Worm (Caenorhabditis elegans): ENCODE measurements around the gene fbxa-77.

Gene fbxa-77

DNA sequence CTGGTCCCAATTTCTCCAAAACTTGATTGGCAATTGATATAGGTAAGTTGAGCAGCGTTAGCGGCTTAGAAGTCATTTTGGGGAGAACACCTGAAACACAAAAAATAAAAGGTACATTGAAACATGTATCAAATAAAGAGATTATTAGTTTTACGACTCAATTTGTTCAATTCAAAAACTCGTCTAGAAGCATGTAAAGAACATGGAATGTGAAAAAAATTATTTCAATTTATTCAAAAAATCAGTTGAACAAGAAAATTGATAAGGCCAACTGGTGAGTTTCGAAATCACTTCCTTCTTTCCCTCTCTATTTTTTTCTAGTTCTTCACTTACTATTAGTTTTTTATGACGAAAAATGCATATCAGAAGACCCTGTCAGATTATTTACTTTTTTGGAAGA, 26.2 kb downstream of the fbxa-77 start, which contains the start of gene fbxa-30:
Gene fbxa-30 (minus strand): TSS at position 101 of the 400 bp plus-strand sequence.
- TF ChIP-seq unc-62 (GFP tag; optimal IDR thresholded peaks at IDR 0.05), result no peak

DNA sequence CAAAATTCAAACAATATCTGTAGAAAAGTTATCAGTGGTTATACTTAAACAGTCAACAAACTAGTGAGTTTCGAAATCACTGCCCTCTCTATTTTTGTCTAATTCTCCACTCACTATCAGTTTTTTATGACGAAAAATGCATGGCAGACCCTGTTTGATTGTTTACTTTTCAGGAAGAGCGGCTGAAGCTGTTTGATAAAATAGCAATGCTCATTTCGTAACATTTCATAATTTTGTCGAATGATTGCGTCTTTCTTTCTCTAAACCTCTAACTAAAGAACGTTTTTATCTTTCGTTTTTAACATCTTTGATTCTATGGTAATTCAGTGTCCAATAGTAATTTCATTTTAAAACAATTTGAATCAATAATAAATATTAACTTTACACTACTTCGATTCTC, 29.9 kb downstream of the fbxa-77 start:
- no peak for TF ChIP-seq unc-62 (GFP tag; optimal IDR thresholded peaks at IDR 0.05)

DNA sequence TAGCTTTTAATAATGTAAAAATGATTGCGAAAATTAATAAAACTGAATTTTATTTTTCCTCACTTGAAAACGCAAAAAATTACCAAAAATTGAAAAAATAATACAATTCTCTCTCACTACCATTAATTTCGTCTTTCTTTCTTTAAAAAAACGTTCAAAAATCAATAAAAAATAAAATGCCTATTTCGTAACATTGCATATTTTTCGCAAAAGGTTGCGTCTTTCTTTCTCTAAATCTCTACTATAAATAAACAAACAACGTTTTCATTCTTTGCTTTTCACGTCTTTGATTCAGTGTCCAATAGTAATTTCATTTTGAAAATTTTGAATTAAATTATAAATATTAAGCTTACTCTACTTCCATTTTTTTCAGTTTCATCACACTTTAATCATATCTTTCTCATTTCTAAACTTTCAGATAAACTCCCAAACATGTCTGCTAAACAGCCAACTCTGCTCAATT, 35.3 kb downstream of the fbxa-77 start, which contains the start of gene fbxa-37:
Gene fbxa-37 (plus strand): TSS at position 413 of the 463 bp plus-strand sequence.
- no peak for TF ChIP-seq unc-62 (GFP tag; optimal IDR thresholded peaks at IDR 0.05)

ce11 chrIII:1288473-1289056, 39.3 kb downstream of the fbxa-77 start, which contains the start of gene fbxa-50:
Gene fbxa-50, minus strand, starts transcription at chrIII:1288523.
- no peak for TF ChIP-seq unc-62 (GFP tag; optimal IDR thresholded peaks at IDR 0.05)

- no peak for TF ChIP-seq unc-62 (GFP tag; optimal IDR thresholded peaks at IDR 0.05)
Measured at ce11 chrIII:1289139-1289538, 39.9 kb downstream of the fbxa-77 start.

DNA sequence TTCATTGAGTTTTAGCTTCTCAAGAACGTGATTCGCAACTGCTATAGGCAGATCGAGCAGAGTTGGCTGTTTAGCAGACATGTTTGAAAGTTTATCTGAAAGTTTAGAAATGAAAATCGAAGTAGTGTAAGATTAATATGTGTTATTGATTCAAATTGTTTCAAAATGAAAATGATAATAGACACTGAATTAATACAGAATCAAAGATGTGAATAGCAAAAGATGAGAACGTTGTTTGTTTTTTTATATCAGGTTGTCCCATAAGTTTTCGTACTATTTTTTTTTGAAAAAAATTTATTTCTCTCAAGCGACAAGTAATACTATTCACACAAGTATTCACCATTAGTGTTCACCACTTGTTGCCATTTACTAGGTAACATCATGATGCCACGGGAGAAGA, 43.9 kb downstream of the fbxa-77 start, which contains the start of gene fbxa-36:
Gene fbxa-36 (minus strand): TSS at position 101 of the 400 bp plus-strand sequence.
- no peak for TF ChIP-seq unc-62 (GFP tag; optimal IDR thresholded peaks at IDR 0.05)

DNA sequence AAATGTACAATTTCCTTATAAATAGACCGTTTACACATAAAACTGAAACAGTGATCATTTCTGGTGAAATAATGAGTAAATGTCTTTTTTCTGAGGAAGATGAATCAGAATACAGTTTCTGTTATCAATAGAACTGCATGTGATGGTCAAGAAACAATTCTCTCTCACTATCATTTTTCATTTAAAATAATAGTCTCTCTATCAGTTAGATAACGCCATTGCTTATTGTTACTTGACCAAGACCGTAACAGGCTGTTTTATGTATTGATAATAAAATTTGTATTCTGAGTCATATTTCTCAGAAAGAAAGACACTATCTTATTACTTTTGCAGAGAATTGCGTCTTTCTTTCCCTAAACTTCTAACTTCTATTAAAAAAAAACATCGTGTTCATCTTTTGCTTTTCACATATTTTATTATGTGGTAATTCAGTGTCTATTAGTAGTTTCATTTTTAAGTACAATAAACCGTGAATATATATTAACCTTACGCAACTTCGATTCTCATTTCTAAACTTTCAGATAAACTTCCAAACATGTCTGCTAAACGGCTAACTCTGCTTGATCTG, 46.0 kb downstream of the fbxa-77 start, which contains the start of gene fbxa-35:
Gene fbxa-35 (plus strand): TSS at position 518 of the 568 bp plus-strand sequence.
- TF ChIP-seq unc-62 (GFP tag; optimal IDR thresholded peaks at IDR 0.05), result no peak

ce11 chrIII:1297604-1298003, 48.3 kb downstream of the fbxa-77 start, which contains the start of gene fbxa-28:
Gene fbxa-28, plus strand, starts transcription at chrIII:1297904.
- TF ChIP-seq unc-62 (GFP tag; optimal IDR thresholded peaks at IDR 0.05), result no peak

Data from whole organism, dauer.